Worm (Caenorhabditis elegans) whole organism, late embryonic: ENCODE data around the gene F10E9.3.

Source experiments
- F13H6.1 ChIP-seq: sonication (generic microtip); optimal IDR thresholded peaks from 2 replicates; lab custom pipeline; 2016; ENCODE audit warnings: missing genetic modification characterization, missing compliant biosample characterization
- K09A11.1 ChIP-seq: sonication (generic microtip); optimal IDR thresholded peaks from 2 replicates; lab custom pipeline; 2017; ENCODE audit warnings: antibody characterized with exemption, mild to moderate bottlenecking, missing genetic modification characterization, missing compliant biosample characterization; ENCODE audit not compliant: insufficient read depth
- T23F11.4 ChIP-seq: fragments of 200-800 bp; sonication (Bioruptor generic); optimal IDR thresholded peaks from 2 replicates; lab custom pipeline; 2018; ENCODE audit warnings: mild to moderate bottlenecking, missing genetic modification characterization, missing compliant biosample characterization
- Y22D7AL.16 ChIP-seq: sonication (generic microtip); optimal IDR thresholded peaks from 2 replicates; lab custom pipeline; 2016; ENCODE audit warnings: missing genetic modification characterization, missing compliant biosample characterization
- ahr-1 ChIP-seq: sonication (generic microtip); optimal IDR thresholded peaks from 2 replicates; lab custom pipeline; 2016; ENCODE audit warnings: missing genetic modification characterization, missing compliant biosample characterization
- ama-1 ChIP-seq: fragments of 150-350 bp; optimal IDR thresholded peaks from 2 replicates; lab custom pipeline; 2014
- ceh-14 ChIP-seq: sonication (generic microtip); optimal IDR thresholded peaks from 2 replicates; lab custom pipeline; 2016; ENCODE audit warnings: missing genotype, missing genetic modification characterization, missing compliant biosample characterization
- ceh-18 ChIP-seq: sonication (generic microtip); optimal IDR thresholded peaks from 2 replicates; lab custom pipeline; 2016; ENCODE audit warnings: missing genetic modification characterization, missing compliant biosample characterization
- ceh-19 ChIP-seq: fragments of 200-800 bp; sonication (Bioruptor generic); optimal IDR thresholded peaks from 2 replicates; lab custom pipeline; 2018; ENCODE audit warnings: mild to moderate bottlenecking, missing genetic modification characterization, missing compliant biosample characterization
- ceh-2 ChIP-seq: sonication (generic microtip); optimal IDR thresholded peaks from 2 replicates; lab custom pipeline; 2016; ENCODE audit warnings: missing genotype, missing genetic modification characterization, missing compliant biosample characterization
- ceh-24 ChIP-seq: sonication (generic microtip); optimal IDR thresholded peaks from 2 replicates; lab custom pipeline; 2016; ENCODE audit warnings: mild to moderate bottlenecking, missing genetic modification characterization, missing compliant biosample characterization
- ceh-30 ChIP-seq: fragments of 150-350 bp; optimal IDR thresholded peaks from 2 replicates; lab custom pipeline; 2014; ENCODE audit warnings: missing biosample characterization, missing genetic modification characterization
- ceh-31 ChIP-seq: sonication (generic microtip); optimal IDR thresholded peaks from 2 replicates; lab custom pipeline; 2016; ENCODE audit warnings: missing genetic modification characterization, missing compliant biosample characterization
- ceh-34 ChIP-seq: sonication (generic microtip); optimal IDR thresholded peaks from 2 replicates; lab custom pipeline; 2016; ENCODE audit warnings: mild to moderate bottlenecking, missing genetic modification characterization, missing compliant biosample characterization
- ceh-45 ChIP-seq: fragments of 200-800 bp; sonication (Bioruptor generic); IDR thresholded peaks from 2 replicates; pipeline ENCODE4 v1.3.6; 2022; ENCODE audit warnings: missing genetic modification reagents, missing genetic modification characterization, missing compliant biosample characterization
- ceh-48 ChIP-seq: sonication (generic microtip); optimal IDR thresholded peaks from 2 replicates; lab custom pipeline; 2016; ENCODE audit warnings: missing genetic modification characterization, inconsistent platforms, missing compliant biosample characterization
- che-1 ChIP-seq: sonication (generic microtip); optimal IDR thresholded peaks from 2 replicates; lab custom pipeline; 2016; ENCODE audit warnings: mild to moderate bottlenecking, missing genetic modification characterization, missing compliant biosample characterization
- dve-1 ChIP-seq: sonication (generic microtip); optimal IDR thresholded peaks from 2 replicates; lab custom pipeline; 2017; ENCODE audit warnings: antibody characterized with exemption, mild to moderate bottlenecking, missing genetic modification characterization, missing compliant biosample characterization
- elt-2 ChIP-seq: sonication (generic microtip); optimal IDR thresholded peaks from 2 replicates; lab custom pipeline; 2016; ENCODE audit warnings: missing genetic modification reagents, missing genetic modification characterization, missing compliant biosample characterization
- ets-4 ChIP-seq: sonication (generic microtip); optimal IDR thresholded peaks from 2 replicates; lab custom pipeline; 2016; ENCODE audit warnings: missing genetic modification characterization, missing compliant biosample characterization
- eyg-1 ChIP-seq: sonication (generic microtip); optimal IDR thresholded peaks from 2 replicates; lab custom pipeline; 2016; ENCODE audit warnings: missing genotype, missing genetic modification characterization, missing compliant biosample characterization
- fkh-10 ChIP-seq: fragments of 150-350 bp; optimal IDR thresholded peaks from 2 replicates; lab custom pipeline; 2014; ENCODE audit warnings: missing biosample characterization, missing genetic modification reagents, missing genetic modification characterization
- gmeb-2 ChIP-seq: sonication (generic microtip); optimal IDR thresholded peaks from 2 replicates; lab custom pipeline; 2016; ENCODE audit warnings: missing genetic modification characterization, inconsistent platforms, missing compliant biosample characterization
- hlh-30 ChIP-seq: sonication (generic microtip); optimal IDR thresholded peaks from 2 replicates; lab custom pipeline; 2017; ENCODE audit warnings: antibody characterized with exemption, missing genetic modification characterization, missing compliant biosample characterization; ENCODE audit not compliant: insufficient read depth
- hlh-6 ChIP-seq: sonication (generic microtip); optimal IDR thresholded peaks from 2 replicates; lab custom pipeline; 2016; ENCODE audit warnings: missing genotype, missing genetic modification characterization, missing compliant biosample characterization
- hlh-8 ChIP-seq: sonication (generic microtip); optimal IDR thresholded peaks from 2 replicates; lab custom pipeline; 2016; ENCODE audit warnings: missing genotype, missing genetic modification characterization, missing compliant biosample characterization
- lin-11 ChIP-seq: fragments of 200-800 bp; sonication (Bioruptor generic); optimal IDR thresholded peaks from 2 replicates; lab custom pipeline; 2018; ENCODE audit warnings: mild to moderate bottlenecking, missing genetic modification characterization, missing compliant biosample characterization
- madf-2 ChIP-seq: sonication (generic microtip); optimal IDR thresholded peaks from 2 replicates; lab custom pipeline; 2017; ENCODE audit warnings: missing genetic modification characterization, missing compliant biosample characterization
- nfya-1 ChIP-seq: sonication (generic microtip); optimal IDR thresholded peaks from 2 replicates; lab custom pipeline; 2017; ENCODE audit warnings: missing genetic modification characterization, mild to moderate bottlenecking, missing compliant biosample characterization, antibody characterized with exemption, moderate library complexity
- nhr-232 ChIP-seq: sonication (generic microtip); optimal IDR thresholded peaks from 2 replicates; lab custom pipeline; 2016; ENCODE audit warnings: missing genetic modification characterization, missing compliant biosample characterization
- odd-2 ChIP-seq: sonication (generic microtip); optimal IDR thresholded peaks from 2 replicates; lab custom pipeline; 2017; ENCODE audit warnings: antibody characterized with exemption, mild to moderate bottlenecking, missing genetic modification characterization, missing compliant biosample characterization
- pag-3 ChIP-seq: sonication (generic microtip); optimal IDR thresholded peaks from 2 replicates; lab custom pipeline; 2016; ENCODE audit warnings: missing compliant biosample characterization, missing genetic modification characterization, borderline replicate concordance
- pat-9 ChIP-seq: fragments of 200-800 bp; sonication (Bioruptor generic); optimal IDR thresholded peaks from 2 replicates; lab custom pipeline; 2018; ENCODE audit warnings: mild to moderate bottlenecking, missing genetic modification characterization, moderate library complexity, missing compliant biosample characterization
- pax-1 ChIP-seq: fragments of 150-350 bp; optimal IDR thresholded peaks from 2 replicates; lab custom pipeline; 2014; ENCODE audit warnings: missing biosample characterization, missing genetic modification characterization
- pha-2 ChIP-seq: sonication (generic microtip); optimal IDR thresholded peaks from 2 replicates; lab custom pipeline; 2017; ENCODE audit warnings: mild to moderate bottlenecking, missing genetic modification characterization, missing compliant biosample characterization
- pha-4 ChIP-seq: fragments of 150-350 bp; optimal IDR thresholded peaks from 2 replicates; lab custom pipeline; 2018; ENCODE audit warnings: missing biosample characterization, missing genetic modification reagents, missing genetic modification characterization
- pqm-1 ChIP-seq: sonication (generic microtip); optimal IDR thresholded peaks from 2 replicates; lab custom pipeline; 2016; ENCODE audit warnings: missing genetic modification characterization, missing compliant biosample characterization
- pros-1 ChIP-seq: fragments of 150-350 bp; optimal IDR thresholded peaks from 2 replicates; lab custom pipeline; 2014; ENCODE audit warnings: missing biosample characterization, missing genetic modification reagents, missing genetic modification characterization
- rnt-1 ChIP-seq: sonication (generic microtip); optimal IDR thresholded peaks from 2 replicates; lab custom pipeline; 2016; ENCODE audit warnings: missing genetic modification characterization, missing compliant biosample characterization
- sdc-2 ChIP-seq: sonication (generic microtip); optimal IDR thresholded peaks from 2 replicates; lab custom pipeline; 2016; ENCODE audit warnings: missing genotype, missing genetic modification characterization, missing compliant biosample characterization
- sox-2 ChIP-seq: fragments of 200-800 bp; sonication (Bioruptor generic); IDR thresholded peaks from 2 replicates; pipeline ENCODE4 v1.3.6; 2022; ENCODE audit warnings: missing genetic modification reagents, missing genetic modification characterization, missing compliant biosample characterization
- sox-4 ChIP-seq: sonication (generic microtip); optimal IDR thresholded peaks from 2 replicates; lab custom pipeline; 2017; ENCODE audit warnings: mild to moderate bottlenecking, missing genetic modification characterization, inconsistent platforms, missing compliant biosample characterization
- syd-9 ChIP-seq: sonication (generic microtip); optimal IDR thresholded peaks from 2 replicates; lab custom pipeline; 2016; ENCODE audit warnings: mild to moderate bottlenecking, missing genetic modification characterization, moderate library complexity, missing compliant biosample characterization
- tbx-2 ChIP-seq: sonication (generic microtip); optimal IDR thresholded peaks from 2 replicates; lab custom pipeline; 2016; ENCODE audit warnings: missing genetic modification characterization, missing compliant biosample characterization
- tbx-7 ChIP-seq: sonication (generic microtip); optimal IDR thresholded peaks from 2 replicates; lab custom pipeline; 2016; ENCODE audit warnings: missing genotype, missing genetic modification characterization, missing compliant biosample characterization
- ttx-3 ChIP-seq: sonication (generic microtip); optimal IDR thresholded peaks from 2 replicates; lab custom pipeline; 2016; ENCODE audit warnings: missing genetic modification reagents, missing genetic modification characterization, missing compliant biosample characterization
- unc-42 ChIP-seq: sonication (generic microtip); optimal IDR thresholded peaks from 2 replicates; lab custom pipeline; 2016; ENCODE audit warnings: missing genotype, missing genetic modification characterization, missing compliant biosample characterization
- unc-55 ChIP-seq: sonication (generic microtip); optimal IDR thresholded peaks from 2 replicates; lab custom pipeline; 2017; ENCODE audit warnings: missing biosample characterization, missing genetic modification reagents, missing genetic modification characterization
- unc-86 ChIP-seq: sonication (generic microtip); optimal IDR thresholded peaks from 2 replicates; lab custom pipeline; 2016; ENCODE audit warnings: missing genetic modification characterization, missing compliant biosample characterization
- ztf-16 ChIP-seq: sonication (generic microtip); optimal IDR thresholded peaks from 2 replicates; lab custom pipeline; 2017; ENCODE audit warnings: missing genetic modification characterization, missing compliant biosample characterization

Gene F10E9.3

ce11 chrIII:8310239-8311057 is at the start of gene F10E9.3:
Gene F10E9.3 (plus strand): TSS chrIII:8311007.
- TF ChIP-seq ceh-45 (GFP tag; lab: Robert Waterston, UW) (no peak), nfya-1 (tag; lab: Kevin White, UChicago) (peak; percentile 53)
- TF ChIP-seq, all 69 proteins: peak for 1

ce11 chrIII:8262599-8262998 is 48.2 kb upstream of the F10E9.3 start:
- TF ChIP-seq pha-4 (tag; lab: Kevin White, UChicago) (no peak), eyg-1 (no peak), nfya-1 (tag; lab: Kevin White, UChicago) (no peak), ceh-24 (tag; lab: Kevin White, UChicago) (no peak), pat-9 (tag; lab: Kevin White, UChicago) (no peak), F13H6.1 (tag; lab: Kevin White, UChicago) (no peak), syd-9 (peak; percentile 29), ets-4 (tag; lab: Kevin White, UChicago) (no peak), ceh-18 (tag; lab: Kevin White, UChicago) (no peak), ztf-16 (tag; lab: Kevin White, UChicago) (no peak), tbx-7 (tag; lab: Kevin White, UChicago) (no peak), ceh-34 (no peak), ama-1 (lab: Kevin White, UChicago) (no peak), unc-86 (no peak), lin-11 (tag; lab: Kevin White, UChicago) (no peak), sox-2 (GFP tag; lab: Robert Waterston, UW) (no peak), pros-1 (tag; lab: Kevin White, UChicago) (no peak), pax-1 (tag; lab: Kevin White, UChicago) (no peak), madf-2 (tag; lab: Kevin White, UChicago) (no peak), nhr-232 (tag; lab: Kevin White, UChicago) (no peak), tbx-2 (no peak), ttx-3 (tag; lab: Kevin White, UChicago) (no peak), elt-2 (tag; lab: Kevin White, UChicago) (no peak), unc-55 (no peak), odd-2 (tag; lab: Kevin White, UChicago) (no peak), pha-2 (tag; lab: Kevin White, UChicago) (no peak), Y22D7AL.16 (tag; lab: Kevin White, UChicago) (no peak), che-1 (tag; lab: Kevin White, UChicago) (no peak), ceh-14 (tag; lab: Kevin White, UChicago) (no peak), fkh-10 (GFP tag; lab: Kevin White, UChicago) (no peak), ceh-2 (tag; lab: Kevin White, UChicago) (no peak), hlh-6 (peak; percentile 21), ceh-31 (tag; lab: Kevin White, UChicago) (no peak), pag-3 (tag; lab: Kevin White, UChicago) (no peak), pqm-1 (no peak), T23F11.4 (GFP tag; lab: Kevin White, UChicago) (no peak), K09A11.1 (no peak), dve-1 (tag; lab: Kevin White, UChicago) (no peak), ceh-30 (tag; lab: Kevin White, UChicago) (no peak), gmeb-2 (no peak), sdc-2 (tag; lab: Kevin White, UChicago) (peak; percentile 26), hlh-30 (tag; lab: Kevin White, UChicago) (no peak), ceh-19 (GFP tag; lab: Kevin White, UChicago) (no peak), ahr-1 (tag; lab: Kevin White, UChicago) (no peak), unc-42 (tag; lab: Kevin White, UChicago) (no peak), ceh-48 (tag; lab: Kevin White, UChicago) (no peak), sox-4 (tag; lab: Kevin White, UChicago) (no peak), hlh-8 (tag; lab: Kevin White, UChicago) (no peak), ceh-45 (GFP tag; lab: Robert Waterston, UW) (no peak), rnt-1 (no peak)
